Worm (Caenorhabditis elegans) whole organism, dauer: ENCODE data around the gene ser-2.

Experiments used
- unc-62 ChIP-seq: sonication (generic microtip); optimal IDR thresholded peaks from 2 replicates; lab custom pipeline; 2017; ENCODE audit warnings: missing biosample characterization, missing genetic modification reagents, missing genetic modification characterization

Gene ser-2

DNA sequence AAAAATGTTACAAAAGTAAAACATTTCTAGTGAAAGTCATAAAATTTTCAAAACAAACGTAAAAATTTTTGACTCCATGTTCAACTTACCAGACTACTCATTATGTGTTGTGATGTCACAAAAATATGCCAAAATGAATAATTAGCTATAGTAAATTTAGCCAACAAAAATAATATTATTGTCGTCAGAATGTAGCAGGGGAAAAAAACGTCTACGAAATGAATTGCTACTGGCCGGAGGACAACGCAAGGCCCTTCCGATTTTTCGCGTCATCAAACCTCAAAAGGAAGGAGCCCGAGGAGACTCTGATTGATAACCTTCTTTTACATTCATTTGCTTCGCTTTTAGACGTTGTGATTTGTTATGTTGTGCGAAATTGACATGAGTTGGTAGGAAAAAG is at the start of gene ser-2:
TSS of gene ser-2 (minus strand) at position 101 of the 400 bp plus-strand sequence.
- no peak for TF ChIP-seq unc-62 (GFP tag; lab: Kevin White, UChicago)

- TF ChIP-seq unc-62 (GFP tag; lab: Kevin White, UChicago), result no peak
Measured at ce11 chrX:15347680-15348079, 44.9 kb upstream of the ser-2 start.

- no peak for TF ChIP-seq unc-62 (GFP tag; lab: Kevin White, UChicago)
Measured at ce11 chrX:15345346-15346198, 42.8 kb upstream of the ser-2 start.

DNA sequence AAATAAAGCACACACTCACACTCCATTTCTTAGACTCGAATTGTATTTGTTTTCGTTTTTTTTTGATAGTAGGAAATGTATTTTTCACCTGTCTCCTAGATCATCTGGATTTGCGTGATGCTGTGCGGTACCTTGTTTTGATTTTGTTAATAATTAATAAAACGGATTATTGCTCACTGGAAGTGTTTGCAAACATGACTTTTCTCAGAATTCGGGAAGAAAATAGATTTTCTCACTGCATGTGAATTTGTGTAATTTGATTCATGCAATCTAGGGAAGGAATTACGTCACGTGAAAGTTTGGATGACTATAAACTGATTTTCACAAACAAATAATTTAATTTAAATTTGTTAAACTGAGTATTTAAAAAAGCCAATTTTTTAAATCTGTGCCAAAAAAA is 41.2 kb upstream of the ser-2 start:
- TF ChIP-seq unc-62 (GFP tag; lab: Kevin White, UChicago), result no peak

ce11 chrX:15342744-15343259 is 40.0 kb upstream of the ser-2 start:
- TF ChIP-seq unc-62 (GFP tag; lab: Kevin White, UChicago), result no peak

DNA sequence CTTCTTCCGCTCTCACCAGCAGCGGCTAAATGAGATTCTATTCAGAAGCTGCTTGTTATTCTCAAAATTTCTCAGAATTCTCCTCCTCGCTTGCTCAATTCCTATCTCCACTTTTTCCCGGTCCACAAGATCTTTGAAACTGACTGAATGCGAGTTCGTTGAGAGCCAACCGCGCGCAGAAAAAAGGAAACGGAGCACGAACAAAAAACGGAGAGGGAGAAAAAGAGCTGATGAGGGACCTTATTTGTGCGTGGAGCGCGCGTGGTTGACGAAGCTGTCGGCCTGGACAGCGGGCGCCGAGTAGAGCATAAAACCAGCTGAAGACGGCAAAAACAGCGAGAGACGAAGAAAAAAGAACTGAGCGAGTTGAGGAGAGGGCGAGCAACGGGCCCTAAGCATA is 39.3 kb upstream of the ser-2 start:
- no peak for TF ChIP-seq unc-62 (GFP tag; lab: Kevin White, UChicago)

ce11 chrX:15340743-15341142 is 38.0 kb upstream of the ser-2 start:
- TF ChIP-seq unc-62 (GFP tag; lab: Kevin White, UChicago), result no peak

ce11 chrX:15339807-15340596 is 37.2 kb upstream of the ser-2 start, which contains the start of gene Y15E3A.5:
Y15E3A.5 (plus strand) TSS chrX:15340558.
- no peak for TF ChIP-seq unc-62 (GFP tag; lab: Kevin White, UChicago)

DNA sequence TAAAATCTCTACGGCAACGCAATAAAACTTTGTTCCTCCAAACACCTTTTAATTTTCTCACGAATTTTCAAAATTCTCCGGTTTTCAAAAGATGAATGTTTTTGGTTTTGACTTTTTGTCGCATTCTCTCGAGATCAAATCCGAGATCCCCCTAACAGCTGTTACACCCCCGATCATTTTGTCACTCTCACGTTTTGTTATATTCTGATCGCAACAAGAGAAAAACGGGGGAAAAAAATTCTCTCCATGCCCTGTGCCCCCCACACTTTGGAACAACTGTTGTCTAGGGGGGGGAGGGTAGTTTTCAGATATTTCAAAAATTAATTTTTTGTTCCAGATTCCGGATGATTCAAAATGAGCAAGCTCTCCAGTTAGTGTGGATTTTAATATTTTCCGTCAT is 35.4 kb upstream of the ser-2 start:
- TF ChIP-seq unc-62 (GFP tag; lab: Kevin White, UChicago), result no peak

DNA sequence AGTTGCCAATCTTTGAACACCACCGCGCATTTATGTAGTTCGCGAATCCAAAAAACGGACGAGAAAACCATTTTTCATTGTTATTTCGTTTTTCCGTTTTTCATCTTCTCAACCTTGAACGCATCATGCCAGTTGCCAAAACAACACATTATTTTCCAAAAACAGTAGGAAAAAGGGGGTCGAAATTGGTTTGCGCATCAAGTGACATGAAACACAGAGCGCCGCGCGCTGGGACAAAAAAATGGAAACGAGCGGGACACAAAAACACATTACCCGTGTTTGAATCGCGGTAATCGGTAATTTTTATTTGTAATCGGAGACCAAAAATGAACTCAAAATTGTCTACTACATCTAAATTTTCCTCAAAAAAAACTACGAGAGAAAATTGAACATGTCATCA is 33.6 kb upstream of the ser-2 start:
- no peak for TF ChIP-seq unc-62 (GFP tag; lab: Kevin White, UChicago)

- TF ChIP-seq unc-62 (GFP tag; lab: Kevin White, UChicago), result no peak
Measured at ce11 chrX:15335636-15336035, 32.9 kb upstream of the ser-2 start.

DNA sequence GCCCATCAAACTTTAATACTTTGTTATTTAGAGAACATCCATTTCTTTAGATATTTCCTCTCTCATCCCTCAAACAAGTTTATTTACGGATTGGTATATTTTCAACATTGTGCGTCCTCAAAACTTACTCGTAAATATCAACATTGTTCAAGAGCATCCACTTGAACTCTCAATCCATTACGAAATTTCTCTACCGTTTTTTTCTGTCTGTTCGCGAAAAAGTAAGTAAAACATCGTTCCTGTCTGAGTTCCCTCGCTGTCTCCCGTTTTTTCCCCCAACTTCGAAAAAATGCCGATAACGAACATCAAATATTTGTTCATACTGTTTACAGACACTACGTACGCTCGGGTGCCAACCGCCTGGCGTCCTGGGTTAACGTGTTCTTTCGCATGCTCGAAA is 32.1 kb upstream of the ser-2 start:
- no peak for TF ChIP-seq unc-62 (GFP tag; lab: Kevin White, UChicago)

ce11 chrX:15330664-15331063 is 27.9 kb upstream of the ser-2 start, which contains the start of gene Y15E3A.4:
Y15E3A.4 (plus strand) TSS chrX:15330964.
- no peak for TF ChIP-seq unc-62 (GFP tag; lab: Kevin White, UChicago)

DNA sequence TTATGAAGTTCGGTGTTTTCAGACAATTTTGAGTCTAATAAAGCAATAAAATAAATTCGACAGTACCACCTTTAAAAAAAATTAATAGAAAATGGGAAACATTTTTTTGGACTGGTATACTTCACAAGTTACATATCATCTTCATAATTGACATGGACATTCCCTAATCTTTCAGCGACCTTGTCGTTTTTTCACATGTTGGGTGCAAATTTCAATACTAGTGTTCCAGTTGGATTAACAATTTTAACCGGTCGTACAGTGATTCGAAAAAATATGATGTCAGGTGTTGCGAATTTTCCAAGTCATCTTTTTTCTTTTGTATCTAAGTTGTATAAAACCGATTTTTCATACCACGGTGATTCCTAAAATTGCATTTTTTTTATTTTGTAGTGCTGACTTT is 25.6 kb upstream of the ser-2 start:
- TF ChIP-seq unc-62 (GFP tag; lab: Kevin White, UChicago), result no peak

ce11 chrX:15327238-15327637 is 24.5 kb upstream of the ser-2 start:
- TF ChIP-seq unc-62 (GFP tag; lab: Kevin White, UChicago), result no peak

DNA sequence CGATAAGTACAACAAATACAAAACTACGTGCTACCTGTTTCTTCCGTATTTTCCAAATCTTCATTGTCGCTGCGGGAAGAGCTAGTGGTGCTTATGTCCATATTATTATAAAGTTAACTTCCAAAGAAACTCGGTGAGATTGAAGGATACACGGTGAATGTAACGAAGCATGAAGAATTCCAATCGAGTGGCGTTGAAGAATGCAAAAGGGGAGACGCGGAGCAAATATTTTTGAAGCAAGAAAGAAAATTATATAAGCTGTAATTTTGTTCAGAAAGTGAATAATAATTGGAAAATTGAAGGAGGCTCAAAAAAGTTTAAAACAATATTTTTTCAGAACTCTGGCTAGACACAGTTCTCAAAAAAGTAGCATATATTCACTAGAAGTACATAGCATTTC is 22.9 kb upstream of the ser-2 start, which contains the start of gene Y15E3A.3:
TSS of gene Y15E3A.3 (minus strand) at position 101 of the 400 bp plus-strand sequence.
- TF ChIP-seq unc-62 (GFP tag; lab: Kevin White, UChicago), result no peak
